Worm (Caenorhabditis elegans) whole organism, L4/young adult: ENCODE results near the gene maa-1.

Source experiments
- W03F9.2 ChIP-seq: fragments of 150-350 bp; optimal IDR thresholded peaks from 2 replicates; lab custom pipeline; 2014; ENCODE audit warnings: missing biosample characterization, missing genetic modification characterization
- dao-5 ChIP-seq: sonication (generic microtip); optimal IDR thresholded peaks from 2 replicates; lab custom pipeline; 2016; ENCODE audit warnings: missing genotype, missing genetic modification characterization, moderate library complexity, missing compliant biosample characterization

ce11 chrIII:11806695-11807094 is 15.6 kb downstream of the maa-1 start, which contains the start of gene C18D11.7:
- TF ChIP-seq dao-5 (tag; lab: Kevin White, UChicago) (no peak), W03F9.2 (tag; lab: Kevin White, UChicago) (no peak)
